Fruit fly (Drosophila melanogaster) whole organism, prepupa: ENCODE data around the gene CG14232.

Experiments used
- Blimp-1 ChIP-seq: fragments of 200-800 bp; sonication (Bioruptor generic); optimal IDR thresholded peaks from 3 replicates; lab custom pipeline; 2017; ENCODE audit warnings: missing biosample characterization, missing genetic modification characterization, mild to moderate bottlenecking, moderate library complexity, missing genetic modification reagents
- CG10631 ChIP-seq: fragments of 200-800 bp; sonication (Bioruptor generic); optimal IDR thresholded peaks from 2 replicates; lab custom pipeline; 2016; ENCODE audit warnings: missing biosample characterization, missing genetic modification characterization
- CG11762 ChIP-seq: fragments of 200-800 bp; sonication (Bioruptor generic); optimal IDR thresholded peaks from 3 replicates; lab custom pipeline; 2016; ENCODE audit warnings: missing biosample characterization, missing genetic modification characterization; ENCODE audit not compliant: insufficient read depth
- CG11902 ChIP-seq: fragments of 200-800 bp; sonication (Bioruptor generic); optimal IDR thresholded peaks from 3 replicates; lab custom pipeline; 2016; ENCODE audit warnings: missing biosample characterization, missing genetic modification characterization
- CG15336 ChIP-seq: fragments of 200-800 bp; sonication (Bioruptor generic); IDR thresholded peaks from 2 replicates; pipeline ENCODE4 v1.3.6; 2022; ENCODE audit warnings: missing biosample characterization, missing genetic modification characterization
- CG1621 ChIP-seq: fragments of 200-800 bp; sonication (Bioruptor generic); optimal IDR thresholded peaks from 3 replicates; lab custom pipeline; 2018; ENCODE audit warnings: missing biosample characterization, mild to moderate bottlenecking, missing genetic modification characterization
- CG16779 ChIP-seq: fragments of 200-800 bp; sonication (Bioruptor generic); optimal IDR thresholded peaks from 3 replicates; lab custom pipeline; 2017; ENCODE audit warnings: missing biosample characterization, mild to moderate bottlenecking, missing genetic modification characterization
- CG34406 ChIP-seq: fragments of 200-800 bp; sonication (Bioruptor generic); optimal IDR thresholded peaks from 3 replicates; lab custom pipeline; 2016; ENCODE audit warnings: missing biosample characterization, missing genetic modification characterization
- CG3919 ChIP-seq: fragments of 200-800 bp; sonication (Bioruptor generic); optimal IDR thresholded peaks from 3 replicates; lab custom pipeline; 2016; ENCODE audit warnings: missing biosample characterization, missing genetic modification characterization
- CG6163 ChIP-seq: fragments of 200-800 bp; sonication (Bioruptor generic); IDR thresholded peaks from 3 replicates; pipeline ENCODE4 v1.3.6; 2022; ENCODE audit warnings: missing biosample characterization, missing genetic modification characterization
- CG6792 ChIP-seq: fragments of 200-800 bp; sonication (Bioruptor generic); optimal IDR thresholded peaks from 3 replicates; lab custom pipeline; 2016; ENCODE audit warnings: missing biosample characterization, missing genetic modification characterization
- CG6854 ChIP-seq: fragments of 200-800 bp; sonication (Bioruptor generic); optimal IDR thresholded peaks from 2 replicates; lab custom pipeline; 2017; ENCODE audit warnings: missing biosample characterization, mild to moderate bottlenecking, missing genetic modification characterization
- CG8119 ChIP-seq: fragments of 200-800 bp; sonication (Bioruptor generic); IDR thresholded peaks from 3 replicates; pipeline ENCODE4 v1.3.6; 2022; ENCODE audit warnings: missing biosample characterization, missing genetic modification characterization
- CG8319 ChIP-seq: fragments of 200-800 bp; sonication (Bioruptor generic); optimal IDR thresholded peaks from 3 replicates; lab custom pipeline; 2016; ENCODE audit warnings: missing biosample characterization, missing genetic modification characterization
- CG9139 ChIP-seq: fragments of 200-800 bp; sonication (Bioruptor generic); optimal IDR thresholded peaks from 3 replicates; lab custom pipeline; 2017; ENCODE audit warnings: missing biosample characterization, mild to moderate bottlenecking, missing genetic modification characterization
- Eip75B ChIP-seq: fragments of 200-800 bp; sonication (Bioruptor generic); optimal IDR thresholded peaks from 3 replicates; lab custom pipeline; 2016; ENCODE audit warnings: missing biosample characterization, missing genetic modification characterization
- Eip78C ChIP-seq: fragments of 200-800 bp; sonication (Bioruptor generic); peaks from one replicate; lab custom pipeline; 2016; ENCODE audit warnings: missing biosample characterization, missing genetic modification characterization
- Eip93F ChIP-seq: fragments of 200-800 bp; sonication (Bioruptor generic); optimal IDR thresholded peaks from 2 replicates; lab custom pipeline; 2016; ENCODE audit warnings: missing biosample characterization, mild to moderate bottlenecking, missing genetic modification characterization
- Ets21C ChIP-seq: fragments of 200-800 bp; sonication (Bioruptor generic); optimal IDR thresholded peaks from 3 replicates; lab custom pipeline; 2016; ENCODE audit warnings: missing biosample characterization, missing genetic modification characterization
- Ets96B ChIP-seq: fragments of 200-800 bp; optimal IDR thresholded peaks from 2 replicates; lab custom pipeline; 2019; ENCODE audit warnings: missing biosample characterization, mild to moderate bottlenecking, missing genetic modification characterization, moderate library complexity
- Gug ChIP-seq: fragments of 200-800 bp; sonication (Bioruptor generic); IDR thresholded peaks from 2 replicates; pipeline ENCODE4 v1.3.6; 2022; ENCODE audit warnings: missing biosample characterization, missing genetic modification characterization
- Hr39 ChIP-seq: fragments of 200-800 bp; sonication (Bioruptor generic); optimal IDR thresholded peaks from 2 replicates; lab custom pipeline; 2016; ENCODE audit warnings: missing biosample characterization, missing genetic modification characterization
- Hr4 ChIP-seq: fragments of 200-800 bp; sonication (Bioruptor generic); optimal IDR thresholded peaks from 3 replicates; lab custom pipeline; 2016; ENCODE audit warnings: missing biosample characterization, missing genetic modification characterization
- Lpt ChIP-seq: fragments of 200-800 bp; sonication (Bioruptor generic); optimal IDR thresholded peaks from 3 replicates; lab custom pipeline; 2016; ENCODE audit warnings: missing biosample characterization, missing genetic modification characterization
- Met ChIP-seq: fragments of 200-800 bp; sonication (Bioruptor generic); optimal IDR thresholded peaks from 3 replicates; lab custom pipeline; 2016; ENCODE audit warnings: missing biosample characterization, missing genetic modification characterization
- OdsH ChIP-seq: fragments of 200-800 bp; sonication (Bioruptor generic); optimal IDR thresholded peaks from 3 replicates; lab custom pipeline; 2016; ENCODE audit warnings: missing biosample characterization, missing genetic modification characterization
- Smox ChIP-seq: fragments of 200-800 bp; sonication (Bioruptor generic); optimal IDR thresholded peaks from 3 replicates; lab custom pipeline; 2016; ENCODE audit warnings: missing biosample characterization, missing genetic modification characterization
- Sox102F ChIP-seq: fragments of 200-800 bp; sonication (Bioruptor generic); optimal IDR thresholded peaks from 2 replicates; lab custom pipeline; 2016; ENCODE audit warnings: missing biosample characterization, mild to moderate bottlenecking, missing genetic modification characterization
- Sox14 ChIP-seq: fragments of 200-800 bp; sonication (Bioruptor generic); optimal IDR thresholded peaks from 3 replicates; lab custom pipeline; 2016; ENCODE audit warnings: missing biosample characterization, missing genetic modification characterization
- achi ChIP-seq: fragments of 200-800 bp; sonication (Bioruptor generic); optimal IDR thresholded peaks from 3 replicates; lab custom pipeline; 2016; ENCODE audit warnings: missing biosample characterization, missing genetic modification characterization
- acj6 ChIP-seq: fragments of 200-800 bp; sonication (Bioruptor generic); optimal IDR thresholded peaks from 3 replicates; lab custom pipeline; 2016; ENCODE audit warnings: missing biosample characterization, missing genetic modification characterization
- cyc ChIP-seq: fragments of 200-800 bp; sonication (Bioruptor generic); optimal IDR thresholded peaks from 3 replicates; lab custom pipeline; 2016; ENCODE audit warnings: missing biosample characterization, missing genetic modification characterization
- dac ChIP-seq: fragments of 200-800 bp; sonication (Bioruptor generic); optimal IDR thresholded peaks from 2 replicates; lab custom pipeline; 2017; ENCODE audit warnings: missing biosample characterization, mild to moderate bottlenecking, missing genetic modification characterization
- dsx ChIP-seq: fragments of 200-800 bp; optimal IDR thresholded peaks from 3 replicates; lab custom pipeline; 2019; ENCODE audit warnings: missing biosample characterization, mild to moderate bottlenecking, missing genetic modification characterization, moderate library complexity; ENCODE audit not compliant: poor library complexity, severe bottlenecking
- esn ChIP-seq: fragments of 200-800 bp; sonication (Bioruptor generic); optimal IDR thresholded peaks from 2 replicates; lab custom pipeline; 2016; ENCODE audit warnings: missing biosample characterization, mild to moderate bottlenecking, missing genetic modification characterization, moderate library complexity
- fd85E ChIP-seq: fragments of 200-800 bp; sonication (Bioruptor generic); optimal IDR thresholded peaks from 3 replicates; lab custom pipeline; 2016; ENCODE audit warnings: missing biosample characterization, missing genetic modification characterization
- fkh ChIP-seq: fragments of 200-800 bp; sonication (Bioruptor generic); optimal IDR thresholded peaks from 3 replicates; lab custom pipeline; 2017; ENCODE audit warnings: missing biosample characterization, mild to moderate bottlenecking, missing genetic modification characterization, moderate library complexity
- lz ChIP-seq: fragments of 200-800 bp; sonication (Bioruptor generic); optimal IDR thresholded peaks from 3 replicates; lab custom pipeline; 2016; ENCODE audit warnings: missing biosample characterization, missing genetic modification characterization
- net ChIP-seq: fragments of 200-800 bp; sonication (Bioruptor generic); optimal IDR thresholded peaks from 3 replicates; lab custom pipeline; 2016; ENCODE audit warnings: missing biosample characterization, missing genetic modification characterization
- salr ChIP-seq, 2 experiments: fragments of 200-800 bp; sonication (Bioruptor generic); optimal IDR thresholded peaks; 3 replicates each; lab custom pipeline; 2016 to 2018; ENCODE audit warnings: missing biosample characterization in 2 of 2, missing genetic modification characterization in 2 of 2, mild to moderate bottlenecking in 1 of 2
- ss ChIP-seq, 2 experiments: fragments of 200-800 bp; sonication (Bioruptor generic); optimal IDR thresholded peaks; 2 replicates in 1 of 2; 3 replicates in 1 of 2; lab custom pipeline; 2017 to 2018; ENCODE audit warnings: mild to moderate bottlenecking in 2 of 2, missing biosample characterization in 2 of 2, missing genetic modification characterization in 2 of 2, moderate library complexity in 1 of 2
- topi ChIP-seq: fragments of 200-800 bp; sonication (Bioruptor generic); optimal IDR thresholded peaks from 3 replicates; lab custom pipeline; 2016; ENCODE audit warnings: missing biosample characterization, missing genetic modification characterization

CG14232 gene

DNA sequence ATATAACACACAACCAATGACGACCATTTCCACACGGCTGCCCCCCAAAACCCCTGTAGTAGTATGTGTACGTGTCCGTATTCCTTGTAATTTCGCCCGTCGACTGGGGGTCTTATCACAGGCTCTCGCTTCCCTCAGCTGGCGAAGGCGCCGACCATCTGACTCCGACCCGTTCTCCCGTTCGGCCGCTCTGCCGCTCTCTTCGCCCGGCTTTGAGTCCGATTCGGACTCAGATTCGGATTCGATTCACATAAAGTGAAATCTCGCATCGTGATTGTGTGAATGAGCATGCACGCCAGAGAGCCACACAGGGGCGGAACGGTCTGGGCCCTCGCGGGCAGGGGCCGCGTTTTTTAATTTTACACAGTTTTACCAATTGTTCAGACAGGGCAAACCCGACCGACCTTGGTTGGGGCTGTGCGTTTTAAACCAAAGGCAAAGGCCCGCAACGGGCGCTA, 38.3 kb downstream of the CG14232 start (continued):
- TF ChIP-seq CG11762 (GFP tag; lab: Kevin White, UChicago) (no peak), CG6792 (GFP tag; lab: Kevin White, UChicago) (peak; percentile 30), CG9139 (GFP tag; lab: Kevin White, UChicago) (no peak), CG11902 (GFP tag; lab: Kevin White, UChicago) (peak; percentile 92), Ets96B (tag; lab: Kevin White, UChicago) (peak; percentile 5), net (GFP tag; lab: Kevin White, UChicago) (no peak), ss (GFP tag; optimal IDR thresholded peaks at IDR 0.05; lab: Kevin White, UChicago) (peak in 1 of 2 experiments; percentile 32), Sox102F (GFP tag; lab: Kevin White, UChicago) (no peak), CG6163 (GFP tag; lab: Robert Waterston, UW) (peak; percentile 58; the same call in 2 of the 3 replicates), Hr39 (peak; percentile 50), achi (GFP tag; lab: Kevin White, UChicago) (peak; percentile 10), fkh (GFP tag; lab: Kevin White, UChicago) (no peak), Ets21C (GFP tag; lab: Kevin White, UChicago) (peak; percentile 11), Sox14 (peak; percentile 46), CG3919 (peak; percentile 46), acj6 (GFP tag; lab: Kevin White, UChicago) (peak; percentile 20), cyc (peak; percentile 50), Gug (GFP tag; lab: Robert Waterston, UW) (peak; percentile 32; the same call in 1 of the 2 replicates), CG16779 (tag; lab: Kevin White, UChicago) (peak; percentile 45), dac (no peak), dsx (GFP tag; lab: Kevin White, UChicago) (peak; percentile 27), Eip78C (GFP tag; lab: Kevin White, UChicago) (peak; percentile 71), Blimp-1 (GFP tag; lab: Kevin White, UChicago) (peak; percentile 24), fd85E (GFP tag; lab: Kevin White, UChicago) (no peak), Lpt (GFP tag; lab: Kevin White, UChicago) (no peak), Eip75B (GFP tag; lab: Kevin White, UChicago) (peak; percentile 28), CG34406 (GFP tag; lab: Kevin White, UChicago) (no peak), CG1621 (tag; lab: Kevin White, UChicago) (peak; percentile 55), CG6854 (GFP tag; lab: Kevin White, UChicago) (peak; percentile 23), CG15336 (GFP tag; lab: Robert Waterston, UW) (peak; percentile 28; the same call in 1 of the 2 replicates), OdsH (GFP tag; lab: Kevin White, UChicago) (peak; percentile 23), CG8119 (GFP tag; lab: Robert Waterston, UW) (0 out of 3 replicates have a peak, but pooled peaks have one; percentile 27), lz (GFP tag; lab: Kevin White, UChicago) (peak; percentile 57)

DNA sequence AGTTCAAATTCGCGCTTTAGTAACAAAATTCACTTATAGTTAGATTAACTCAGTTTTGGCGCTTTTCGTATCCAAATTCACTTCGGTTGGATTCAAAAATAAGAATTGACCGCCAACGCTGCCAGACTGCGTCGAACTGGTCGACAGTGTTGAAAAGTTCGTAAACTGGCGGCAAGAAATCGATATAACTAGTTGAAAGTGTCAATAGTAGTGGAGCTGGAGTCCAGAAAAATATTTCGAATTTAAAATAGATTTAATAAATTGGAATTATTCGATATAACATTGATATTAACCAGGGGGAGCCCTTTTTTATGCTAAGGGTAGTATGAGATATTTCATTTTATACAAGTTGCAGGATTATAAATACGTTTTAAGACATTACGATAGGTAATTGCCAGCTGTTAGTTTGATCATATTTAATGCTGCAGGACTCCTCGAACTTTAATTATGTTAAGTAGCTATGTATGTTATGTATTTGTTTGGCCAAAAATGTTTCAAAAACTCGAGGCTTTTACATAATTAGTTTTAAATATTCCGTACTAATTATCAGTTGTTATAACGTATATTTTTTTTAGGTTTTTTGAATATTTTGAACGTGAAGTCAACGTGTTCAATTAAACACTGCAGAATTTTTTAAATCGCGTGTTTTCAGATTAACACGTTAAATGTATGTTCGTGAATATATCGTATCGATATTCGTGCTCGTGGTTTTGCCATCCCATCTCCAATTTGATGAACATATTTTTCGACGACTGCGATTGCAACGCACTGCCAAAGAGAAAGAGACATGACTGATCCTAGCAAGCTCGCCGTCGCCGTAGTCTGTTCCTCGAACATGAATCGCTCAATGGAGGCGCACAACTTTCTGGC, 40.0 kb downstream of the CG14232 start, which contains the start of the genes CG14223 and Ssu72:
Gene CG14223 (minus strand): TSS at position 113 of the 870 bp plus-strand sequence.
Gene Ssu72 (plus strand): TSS at position 703 of the 870 bp plus-strand sequence.
- TF ChIP-seq CG6792 (GFP tag; lab: Kevin White, UChicago) (no peak), Hr4 (peak; percentile 4), CG16779 (tag; lab: Kevin White, UChicago) (no peak), Met (peak; percentile 32), acj6 (GFP tag; lab: Kevin White, UChicago) (peak; percentile 14), CG9139 (GFP tag; lab: Kevin White, UChicago) (no peak), CG11902 (GFP tag; lab: Kevin White, UChicago) (no peak), salr (GFP tag; optimal IDR thresholded peaks at IDR 0.05; lab: Kevin White, UChicago) (peak in 1 of 2 experiments; percentile 19), Eip93F (GFP tag; lab: Kevin White, UChicago) (no peak), Ets21C (GFP tag; lab: Kevin White, UChicago) (no peak), Smox (GFP tag; lab: Kevin White, UChicago) (no peak), CG8319 (no peak), esn (GFP tag; lab: Kevin White, UChicago) (peak; percentile 22), CG10631 (peak; percentile 15), Eip78C (GFP tag; lab: Kevin White, UChicago) (peak; percentile 32), topi (GFP tag; lab: Kevin White, UChicago) (peak; percentile 9)
